Worm (Caenorhabditis elegans) whole organism, young adult: ENCODE measurements around the gene nuaf-3.

Experiments used
- B0261.1 ChIP-seq: sonication (generic microtip); optimal IDR thresholded peaks from 2 replicates; lab custom pipeline; 2016; ENCODE audit warnings: mild to moderate bottlenecking, missing genetic modification characterization, moderate library complexity, missing compliant biosample characterization
- D2030.7 ChIP-seq: fragments of 200-800 bp; sonication (Bioruptor generic); IDR thresholded peaks from 2 replicates; pipeline ENCODE4 v1.3.6; 2022; ENCODE audit warnings: missing genetic modification reagents, missing genetic modification characterization, missing compliant biosample characterization
- F57C9.4 ChIP-seq: sonication (generic microtip); optimal IDR thresholded peaks from 2 replicates; lab custom pipeline; 2017; ENCODE audit warnings: mild to moderate bottlenecking, missing genetic modification characterization, missing compliant biosample characterization
- bed-1 ChIP-seq: fragments of 200-800 bp; sonication (Bioruptor generic); IDR thresholded peaks from 2 replicates; pipeline ENCODE4 v1.3.6; 2022; ENCODE audit warnings: missing genetic modification reagents, missing genetic modification characterization, missing compliant biosample characterization
- fkh-3 ChIP-seq: sonication (generic microtip); optimal IDR thresholded peaks from 2 replicates; lab custom pipeline; 2016; ENCODE audit warnings: mild to moderate bottlenecking, missing genetic modification characterization, missing compliant biosample characterization
- hsf-1 ChIP-seq: fragments of 200-800 bp; sonication (Bioruptor generic); IDR thresholded peaks from 2 replicates; pipeline ENCODE4 v1.3.6; 2022; ENCODE audit warnings: missing genetic modification reagents, missing genetic modification characterization, missing compliant biosample characterization
- let-526 ChIP-seq: fragments of 200-800 bp; sonication (Bioruptor generic); IDR thresholded peaks from 2 replicates; pipeline ENCODE4 v1.3.6; 2022; ENCODE audit warnings: missing genetic modification reagents, missing genetic modification characterization, missing compliant biosample characterization
- lin-26 ChIP-seq: fragments of 200-800 bp; sonication (Bioruptor generic); IDR thresholded peaks from 2 replicates; pipeline ENCODE4 v1.3.6; 2022; ENCODE audit warnings: missing genetic modification reagents, missing genetic modification characterization, missing compliant biosample characterization
- mel-28 ChIP-seq: sonication (generic microtip); optimal IDR thresholded peaks from 2 replicates; lab custom pipeline; 2016; ENCODE audit warnings: borderline replicate concordance, mild to moderate bottlenecking, missing genetic modification characterization, missing compliant biosample characterization
- nfya-1 ChIP-seq: sonication (generic microtip); optimal IDR thresholded peaks from 2 replicates; lab custom pipeline; 2017; ENCODE audit warnings: antibody characterized with exemption, missing compliant biosample characterization, missing genetic modification characterization, borderline replicate concordance; ENCODE audit not compliant: insufficient read depth
- nfya-2 ChIP-seq: fragments of 200-800 bp; sonication (Bioruptor generic); IDR thresholded peaks from 2 replicates; pipeline ENCODE4 v1.3.6; 2022; ENCODE audit warnings: missing genetic modification reagents, missing genetic modification characterization, missing compliant biosample characterization
- nhr-120 ChIP-seq: fragments of 200-800 bp; sonication (Bioruptor generic); IDR thresholded peaks from 2 replicates; pipeline ENCODE4 v1.3.6; 2022; ENCODE audit warnings: missing genetic modification characterization, missing compliant biosample characterization
- nhr-27 ChIP-seq: fragments of 200-800 bp; sonication (Bioruptor generic); optimal IDR thresholded peaks from 2 replicates; lab custom pipeline; 2018; ENCODE audit warnings: mild to moderate bottlenecking, missing genetic modification characterization, moderate library complexity, missing compliant biosample characterization
- nhr-80 ChIP-seq: sonication (generic microtip); optimal IDR thresholded peaks from 2 replicates; lab custom pipeline; 2016; ENCODE audit warnings: missing genetic modification characterization, missing compliant biosample characterization
- rpc-1 ChIP-seq, 2 experiments: fragments of 150-350 bp in 1 of 2; sonication (generic microtip) in 1 of 2; optimal IDR thresholded peaks; 2 replicates each; lab custom pipeline; 2014 to 2018; ENCODE audit warnings: missing biosample characterization in 1 of 2, missing genetic modification characterization in 1 of 2, missing genetic modification reagents in 1 of 2, missing genotype in 1 of 2
- snpc-3.4 ChIP-seq: sonication (generic microtip); optimal IDR thresholded peaks from 2 replicates; lab custom pipeline; 2017; ENCODE audit warnings: missing genetic modification characterization, mild to moderate bottlenecking, missing compliant biosample characterization, antibody characterized with exemption, moderate library complexity, missing genotype, missing genetic modification reagents
- tbp1 ChIP-seq: fragments of 200-800 bp; sonication (Bioruptor generic); optimal IDR thresholded peaks from 2 replicates; lab custom pipeline; 2018; ENCODE audit warnings: mild to moderate bottlenecking, missing genetic modification characterization, missing compliant biosample characterization
- tlf-1 ChIP-seq: fragments of 200-800 bp; sonication (Bioruptor generic); optimal IDR thresholded peaks from 2 replicates; lab custom pipeline; 2018; ENCODE audit warnings: mild to moderate bottlenecking, missing genetic modification characterization, missing compliant biosample characterization
- ztf-18 ChIP-seq: sonication (generic microtip); optimal IDR thresholded peaks from 2 replicates; lab custom pipeline; 2016; ENCODE audit warnings: missing genotype, mild to moderate bottlenecking, missing genetic modification characterization, missing compliant biosample characterization

nuaf-3 gene

DNA sequence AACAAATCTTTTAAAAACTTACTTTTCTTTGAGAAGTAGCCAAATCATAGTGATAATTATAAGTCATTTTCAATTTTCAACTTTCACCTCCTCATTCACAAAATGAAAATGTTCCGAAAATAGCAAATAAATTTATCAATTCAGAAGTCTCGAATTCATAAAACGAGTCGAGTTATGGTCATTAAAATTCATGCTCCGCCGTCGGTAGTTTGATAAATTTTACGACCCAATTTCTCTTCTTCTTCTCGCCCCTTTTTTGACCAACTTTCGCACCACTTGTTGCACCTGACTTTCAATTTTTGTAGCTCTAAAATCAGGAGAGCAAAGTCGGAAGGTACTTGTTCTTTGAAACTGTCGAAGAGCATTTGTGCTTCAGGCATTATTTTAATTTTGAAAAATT is 46.0 kb downstream of the nuaf-3 start, which contains the start of gene best-7:
Gene best-7, minus strand, starts transcription at position 239 of the 400 bp plus-strand sequence.
- TF ChIP-seq nfya-2 (GFP tag; lab: Robert Waterston, UW) = no peak
- peak; percentile 29 for TF ChIP-seq nhr-80 (tag; lab: Kevin White, UChicago)

DNA sequence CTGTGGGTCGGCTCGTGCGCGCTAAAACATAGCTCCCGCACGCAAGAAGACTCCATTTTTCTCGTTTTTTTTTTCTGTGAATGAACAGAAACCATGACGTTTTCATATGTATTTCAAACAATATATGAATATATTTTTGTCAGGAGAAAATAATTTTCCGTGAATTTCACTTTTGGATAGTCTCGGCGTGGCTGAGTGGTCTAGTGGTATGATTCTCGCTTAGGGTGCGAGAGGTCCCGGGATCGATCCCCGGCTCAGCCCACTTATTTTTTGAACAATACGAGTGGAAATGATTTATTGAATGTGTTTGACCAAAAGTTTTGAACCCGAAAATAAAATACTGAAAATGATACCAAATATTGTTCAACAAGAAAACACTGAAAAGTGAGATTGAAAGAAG is 47.3 kb downstream of the nuaf-3 start:
- TF ChIP-seq ztf-18 (tag; lab: Kevin White, UChicago) (no peak), snpc-3.4 (no peak), D2030.7 (0 out of 2 replicates have a peak, but pooled peaks have one; percentile 9), lin-26 (no peak), tbp1 (GFP tag; lab: Kevin White, UChicago) (peak; percentile 79), nhr-120 (no peak), tlf-1 (GFP tag; lab: Kevin White, UChicago) (no peak), rpc-1 (optimal IDR thresholded peaks at IDR 0.05; lab: Kevin White, UChicago) (peak; percentile 11), rpc-1 (tag; optimal IDR thresholded peaks at IDR 0.05; lab: Kevin White, UChicago) (peak; percentile 69), B0261.1 (tag; lab: Kevin White, UChicago) (peak; percentile 13), let-526 (GFP tag; lab: Robert Waterston, UW) (no peak), nfya-1 (no peak), hsf-1 (GFP tag; lab: Robert Waterston, UW) (no peak), nhr-27 (tag; lab: Kevin White, UChicago) (no peak), bed-1 (GFP tag; lab: Robert Waterston, UW) (no peak), mel-28 (no peak), fkh-3 (tag; lab: Kevin White, UChicago) (no peak), F57C9.4 (tag; lab: Kevin White, UChicago) (no peak)
